Fruit fly (Drosophila melanogaster): ENCODE data around the gene CG3719.

The CG3719 gene

DNA sequence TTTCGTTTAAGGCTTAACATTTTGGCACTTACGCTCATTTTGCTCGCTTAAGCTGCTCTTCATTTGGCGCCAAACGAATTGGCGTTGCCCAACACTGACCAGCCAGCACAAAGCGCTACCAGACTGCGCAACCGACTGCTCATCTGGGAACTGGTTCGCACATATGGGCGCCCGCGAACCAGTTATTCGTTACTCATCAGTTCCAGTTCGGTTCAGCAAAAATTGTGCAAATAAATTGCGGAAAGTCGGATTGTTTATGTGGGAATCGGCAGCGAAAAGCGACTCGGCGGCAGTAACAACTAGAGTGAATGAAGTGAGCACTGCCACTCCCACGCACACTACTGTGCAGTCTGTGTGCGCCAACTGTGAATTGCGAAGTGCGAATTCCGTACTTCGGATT is 12.6 kb upstream of the CG3719 start, which contains the start of gene Rilpl (continued):
- peak; percentile 29 for TF ChIP-seq dm (GFP tag; optimal IDR thresholded peaks at IDR 0.05)
- no peak for TF ChIP-seq HLH3B (GFP tag; IDR thresholded peaks at IDR 0.05)
- no peak for TF ChIP-seq Oaz (GFP tag; IDR thresholded peaks at IDR 0.05)
- TF ChIP-seq CG12659 (GFP tag; optimal IDR thresholded peaks at IDR 0.05): peak; percentile 69
- TF ChIP-seq sens (GFP tag): peak; percentile 64
- TF ChIP-seq CG3726 (GFP tag; IDR thresholded peaks at IDR 0.05): no peak
- TF ChIP-seq CG33557 (GFP tag; optimal IDR thresholded peaks at IDR 0.05): no peak
- no peak for TF ChIP-seq CG14014 (GFP tag; IDR thresholded peaks at IDR 0.05)
- no peak for TF ChIP-seq Sry-β (GFP tag; optimal IDR thresholded peaks at IDR 0.05)
- TF ChIP-seq lbe (GFP tag; optimal IDR thresholded peaks at IDR 0.05): no peak
- TF ChIP-seq abd-A (tag; optimal IDR thresholded peaks at IDR 0.05): no peak
- no peak for TF ChIP-seq nerfin-1 (tag; optimal IDR thresholded peaks at IDR 0.05)
- TF ChIP-seq Abd-B (GFP tag; optimal IDR thresholded peaks at IDR 0.05): no peak
- TF ChIP-seq peb (GFP tag; IDR thresholded peaks at IDR 0.05): no peak
- no peak for TF ChIP-seq CG14667 (GFP tag; IDR thresholded peaks at IDR 0.05)
- peak; percentile 67 for TF ChIP-seq Myb (GFP tag; optimal IDR thresholded peaks at IDR 0.05)
- peak; percentile 93 for TF ChIP-seq Dp (GFP tag; optimal IDR thresholded peaks at IDR 0.05)
- TF ChIP-seq oc (tag; optimal IDR thresholded peaks at IDR 0.05): no peak
- TF ChIP-seq Hmr (GFP tag; optimal IDR thresholded peaks at IDR 0.05): peak; percentile 45
- no peak for TF ChIP-seq tio (GFP tag; optimal IDR thresholded peaks at IDR 0.05)
- no peak for TF ChIP-seq CG8388 (GFP tag; optimal IDR thresholded peaks at IDR 0.05)
- TF ChIP-seq CG17612 (GFP tag; IDR thresholded peaks at IDR 0.05): no peak
- no peak for TF ChIP-seq pnt (GFP tag; optimal IDR thresholded peaks at IDR 0.05)
- no peak for TF ChIP-seq fd64A (GFP tag; optimal IDR thresholded peaks at IDR 0.05)
- TF ChIP-seq cato (GFP tag; optimal IDR thresholded peaks at IDR 0.05; ENCODE audit: borderline replicate concordance): no peak
- TF ChIP-seq lov (optimal IDR thresholded peaks at IDR 0.05): no peak
- TF ChIP-seq lov (GFP tag; IDR thresholded peaks at IDR 0.05): 0 out of 3 replicates have a peak, but pooled peaks have one; percentile 14
- peak; percentile 77 for TF ChIP-seq trem (tag; optimal IDR thresholded peaks at IDR 0.05)
- TF ChIP-seq bcd (GFP tag; optimal IDR thresholded peaks at IDR 0.05): no peak
- TF ChIP-seq NfI (GFP tag; optimal IDR thresholded peaks at IDR 0.05): peak; percentile 27
- peak; percentile 67 for TF ChIP-seq Ets65A (GFP tag)
- peak; percentile 12 for TF ChIP-seq PHDP (tag; optimal IDR thresholded peaks at IDR 0.05)
- TF ChIP-seq Hr3 (GFP tag; optimal IDR thresholded peaks at IDR 0.05): no peak
- TF ChIP-seq btn (GFP tag; optimal IDR thresholded peaks at IDR 0.05): no peak
- TF ChIP-seq vnd (GFP tag; IDR thresholded peaks at IDR 0.05; ENCODE audit: partially characterized antibody): no peak
- peak; percentile 23 for TF ChIP-seq CG9797 (GFP tag; optimal IDR thresholded peaks at IDR 0.05)
- no peak for TF ChIP-seq onecut (GFP tag; IDR thresholded peaks at IDR 0.05)
- TF ChIP-seq fd96Cb (tag; optimal IDR thresholded peaks at IDR 0.05): no peak
- no peak for TF ChIP-seq CG13424 (tag; optimal IDR thresholded peaks at IDR 0.05)
- peak; percentile 62 for TF ChIP-seq Rfx (GFP tag; IDR thresholded peaks at IDR 0.05)
- no peak for TF ChIP-seq CG4707 (GFP tag; optimal IDR thresholded peaks at IDR 0.05)
- TF ChIP-seq NK7.1 (GFP tag; optimal IDR thresholded peaks at IDR 0.05): no peak
- no peak for TF ChIP-seq caup (GFP tag; optimal IDR thresholded peaks at IDR 0.05; ENCODE audit: severe bottlenecking)
- TF ChIP-seq CG2889 (GFP tag; IDR thresholded peaks at IDR 0.05): no peak
- peak in 1 of 2 experiments; percentile 81 for TF ChIP-seq crp (GFP tag; optimal IDR thresholded peaks at IDR 0.05)
- no peak for TF ChIP-seq cad (GFP tag; optimal IDR thresholded peaks at IDR 0.05)
- no peak for TF ChIP-seq Gug (GFP tag; IDR thresholded peaks at IDR 0.05)
- TF ChIP-seq cas (GFP tag; IDR thresholded peaks at IDR 0.05): no peak
- TF ChIP-seq E2f2 (GFP tag; IDR thresholded peaks at IDR 0.05): peak; percentile 95
- no peak for TF ChIP-seq trh (GFP tag; optimal IDR thresholded peaks at IDR 0.05)
- peak; percentile 68 for TF ChIP-seq Bgb (GFP tag; IDR thresholded peaks at IDR 0.05; ENCODE audit: partially characterized antibody)
- no peak for TF ChIP-seq CG2199 (GFP tag; IDR thresholded peaks at IDR 0.05)

All from whole organism, embryonic.